Worm (Caenorhabditis elegans) whole organism, L1 larva: ENCODE data around the gene ugt-22.
"Not testable (repeated sequence)": the region's sequence is repeated elsewhere in the genome, so short reads cannot be mapped to it uniquely, and the experiment has no call there.

Source experiments
- C04F5.9 ChIP-seq: sonication (generic microtip); optimal IDR thresholded peaks from 2 replicates; lab custom pipeline; 2016; ENCODE audit warnings: missing genetic modification characterization, missing compliant biosample characterization
- C34B4.2 ChIP-seq: sonication (generic microtip); optimal IDR thresholded peaks from 2 replicates; lab custom pipeline; 2017; ENCODE audit warnings: mild to moderate bottlenecking, missing genetic modification characterization, missing compliant biosample characterization
- F16B12.6 ChIP-seq: fragments of 150-350 bp; optimal IDR thresholded peaks from 2 replicates; lab custom pipeline; 2014; ENCODE audit warnings: missing biosample characterization, missing genetic modification characterization
- alr-1 ChIP-seq: fragments of 200-800 bp; sonication (Bioruptor generic); optimal IDR thresholded peaks from 2 replicates; lab custom pipeline; 2018; ENCODE audit warnings: borderline replicate concordance, mild to moderate bottlenecking, missing genetic modification characterization, missing compliant biosample characterization
- aly-2 ChIP-seq: fragments of 150-350 bp; optimal IDR thresholded peaks from 2 replicates; lab custom pipeline; 2014; ENCODE audit warnings: missing biosample characterization, missing genetic modification characterization
- ceh-90 ChIP-seq: sonication (generic microtip); optimal IDR thresholded peaks from 2 replicates; lab custom pipeline; 2016; ENCODE audit warnings: missing genetic modification characterization, missing compliant biosample characterization
- ces-1 ChIP-seq: fragments of 150-350 bp; optimal IDR thresholded peaks from 2 replicates; lab custom pipeline; 2014; ENCODE audit warnings: missing biosample characterization, missing genetic modification reagents, missing genetic modification characterization
- efl-1 ChIP-seq, 4 experiments: fragments of 150-350 bp; optimal IDR thresholded peaks in 3 of 4; peaks in 1 of 4; 1 replicate in 1 of 4; 2 replicates in 3 of 4; lab custom pipeline; 2014; ENCODE audit warnings: missing biosample characterization in 2 of 4, missing genetic modification characterization in 2 of 4, missing genetic modification reagents in 2 of 4
- elt-2 ChIP-seq: sonication (generic microtip); optimal IDR thresholded peaks from 2 replicates; lab custom pipeline; 2016; ENCODE audit warnings: missing genetic modification characterization, mild to moderate bottlenecking, inconsistent platforms, missing compliant biosample characterization, missing genetic modification reagents
- elt-3 ChIP-seq, 6 experiments: fragments of 150-350 bp in 1 of 6; sonication (generic microtip); optimal IDR thresholded peaks; 2 replicates each; lab custom pipeline; 2017 to 2018; ENCODE audit warnings: missing biosample characterization in 6 of 6, missing genetic modification characterization in 6 of 6, inconsistent platforms in 1 of 6
- ets-5 ChIP-seq: fragments of 200-800 bp; sonication (Bioruptor generic); IDR thresholded peaks from 2 replicates; pipeline ENCODE4 v1.3.6; 2022; ENCODE audit warnings: missing genetic modification characterization, missing compliant biosample characterization
- fkh-10 ChIP-seq: sonication (generic microtip); optimal IDR thresholded peaks from 2 replicates; lab custom pipeline; 2017; ENCODE audit warnings: missing biosample characterization, missing genetic modification reagents, missing genetic modification characterization
- fos-1 ChIP-seq: fragments of 150-350 bp; optimal IDR thresholded peaks from 2 replicates; lab custom pipeline; 2014; ENCODE audit warnings: missing biosample characterization, missing genetic modification characterization
- grh-1 ChIP-seq: fragments of 200-800 bp; sonication (Bioruptor generic); IDR thresholded peaks from 2 replicates; pipeline ENCODE4 v1.3.6; 2022; ENCODE audit warnings: missing genetic modification reagents, missing genetic modification characterization, missing compliant biosample characterization
- hlh-4 ChIP-seq: sonication (generic microtip); optimal IDR thresholded peaks from 2 replicates; lab custom pipeline; 2016; ENCODE audit warnings: mild to moderate bottlenecking, missing genetic modification characterization, missing compliant biosample characterization
- hpl-2 ChIP-seq: fragments of 150-350 bp; optimal IDR thresholded peaks from 2 replicates; lab custom pipeline; 2014; ENCODE audit warnings: missing biosample characterization, missing genetic modification reagents, missing genetic modification characterization
- isw-1 ChIP-seq: fragments of 200-800 bp; sonication (Bioruptor generic); IDR thresholded peaks from 2 replicates; pipeline ENCODE4 v1.3.6; 2022; ENCODE audit warnings: missing genetic modification characterization, missing compliant biosample characterization
- jun-1 ChIP-seq: fragments of 150-350 bp; optimal IDR thresholded peaks from 2 replicates; lab custom pipeline; 2014; ENCODE audit warnings: missing biosample characterization, missing genetic modification reagents, missing genetic modification characterization
- lin-13 ChIP-seq: fragments of 150-350 bp; optimal IDR thresholded peaks from 2 replicates; lab custom pipeline; 2014; ENCODE audit warnings: missing biosample characterization, missing genetic modification reagents, missing genetic modification characterization
- lin-14 ChIP-seq: fragments of 200-800 bp; sonication (Bioruptor generic); optimal IDR thresholded peaks from 2 replicates; lab custom pipeline; 2018; ENCODE audit warnings: mild to moderate bottlenecking, missing genetic modification characterization, moderate library complexity, missing compliant biosample characterization
- lin-15B ChIP-seq: fragments of 150-350 bp; sonication (generic microtip); optimal IDR thresholded peaks from 3 replicates; lab custom pipeline; 2014; ENCODE audit warnings: missing biosample characterization, missing genetic modification characterization
- lin-35 ChIP-seq, 2 experiments: fragments of 150-350 bp; optimal IDR thresholded peaks; 2 replicates each; lab custom pipeline; 2014; ENCODE audit warnings: missing biosample characterization in 2 of 2, missing genetic modification characterization in 2 of 2, missing genetic modification reagents in 2 of 2
- mab-9 ChIP-seq: fragments of 200-800 bp; sonication (Bioruptor generic); IDR thresholded peaks from 2 replicates; pipeline ENCODE4 v1.3.6; 2022; ENCODE audit warnings: missing genetic modification reagents, missing genetic modification characterization, missing compliant biosample characterization
- nhr-71 ChIP-seq: sonication (generic microtip); optimal IDR thresholded peaks from 2 replicates; lab custom pipeline; 2016; ENCODE audit warnings: mild to moderate bottlenecking, missing genetic modification characterization, moderate library complexity, missing compliant biosample characterization
- pax-3 ChIP-seq: fragments of 200-800 bp; sonication (Bioruptor generic); optimal IDR thresholded peaks from 2 replicates; lab custom pipeline; 2018; ENCODE audit warnings: mild to moderate bottlenecking, missing genetic modification characterization, moderate library complexity, missing compliant biosample characterization
- rnt-1 ChIP-seq: sonication (generic microtip); optimal IDR thresholded peaks from 2 replicates; lab custom pipeline; 2016; ENCODE audit warnings: mild to moderate bottlenecking, missing genetic modification characterization, moderate library complexity, missing compliant biosample characterization
- sptf-1 ChIP-seq: fragments of 150-350 bp; optimal IDR thresholded peaks from 2 replicates; lab custom pipeline; 2014; ENCODE audit warnings: missing biosample characterization, missing genetic modification characterization
- sup-37 ChIP-seq: fragments of 200-800 bp; sonication (Bioruptor generic); optimal IDR thresholded peaks from 2 replicates; lab custom pipeline; 2018; ENCODE audit warnings: mild to moderate bottlenecking, missing genetic modification characterization, missing compliant biosample characterization
- tbx-2 ChIP-seq: sonication (generic microtip); optimal IDR thresholded peaks from 2 replicates; lab custom pipeline; 2016; ENCODE audit warnings: missing genetic modification characterization, missing compliant biosample characterization
- unc-130 ChIP-seq: fragments of 150-350 bp; optimal IDR thresholded peaks from 2 replicates; lab custom pipeline; 2017; ENCODE audit warnings: missing biosample characterization, missing genetic modification characterization, inconsistent platforms
- xbp-1 ChIP-seq: sonication (generic microtip); optimal IDR thresholded peaks from 2 replicates; lab custom pipeline; 2016; ENCODE audit warnings: missing genetic modification characterization, missing compliant biosample characterization
- ztf-4 ChIP-seq: fragments of 150-350 bp; optimal IDR thresholded peaks from 2 replicates; lab custom pipeline; 2014; ENCODE audit warnings: missing biosample characterization, missing genetic modification characterization

ugt-22 gene

DNA sequence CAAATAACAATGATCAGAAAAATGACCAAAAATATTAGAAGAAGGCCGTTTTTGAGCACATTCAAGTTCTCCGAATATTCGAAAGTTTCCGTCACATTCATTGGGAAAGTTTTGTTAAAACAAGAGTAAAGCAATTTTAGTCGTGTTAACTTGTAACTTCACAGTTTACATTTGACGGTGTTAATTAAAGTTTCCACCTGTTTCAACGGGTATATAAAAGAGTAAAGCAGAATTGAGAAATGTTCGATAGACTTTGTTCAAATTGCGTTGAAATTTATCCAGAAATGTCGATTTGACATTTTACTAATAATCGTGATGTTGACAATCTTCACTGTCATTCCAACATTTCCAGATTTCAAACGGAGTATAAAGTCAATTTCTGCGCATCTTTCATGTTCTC, 6.8 kb downstream of the ugt-22 start, which contains the start of gene srz-29:
TSS of gene srz-29 (minus strand) at position 101 of the 400 bp plus-strand sequence.
- TF ChIP-seq fkh-10 (GFP tag; lab: Kevin White, UChicago) (no peak), hpl-2 (GFP tag; lab: Kevin White, UChicago) (no peak), unc-130 (no peak), elt-3 (tag; optimal IDR thresholded peaks at IDR 0.05; lab: Kevin White, UChicago) (no peak), lin-35 (GFP tag; optimal IDR thresholded peaks at IDR 0.05; lab: Kevin White, UChicago) (no peak), ztf-4 (tag; lab: Kevin White, UChicago) (no peak), C34B4.2 (tag; lab: Kevin White, UChicago) (no peak), ces-1 (no peak)

DNA sequence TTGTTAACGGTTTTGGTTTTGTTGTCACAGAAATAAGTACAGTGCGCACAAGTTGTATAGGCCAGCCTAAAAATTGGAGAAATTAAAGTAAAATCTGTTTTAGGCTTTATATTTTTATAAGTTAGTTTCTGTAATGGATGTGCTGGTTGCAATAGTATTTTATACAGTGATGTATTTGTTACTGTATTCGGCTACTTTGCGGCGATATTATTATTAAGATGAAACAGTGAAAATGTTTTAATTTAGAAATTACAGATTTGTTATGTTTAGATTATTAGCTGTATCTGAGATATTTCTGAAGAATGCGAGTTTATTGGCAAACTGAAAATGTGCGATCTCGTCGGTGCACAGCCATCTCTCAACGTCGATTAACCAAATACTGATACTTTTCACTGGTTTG, 8.5 kb downstream of the ugt-22 start, which contains the start of gene ule-4:
TSS of gene ule-4 (minus strand) at position 101 of the 400 bp plus-strand sequence.
- TF ChIP-seq unc-130, result no peak
- TF ChIP-seq C04F5.9 (tag; lab: Kevin White, UChicago), result no peak
- no peak for TF ChIP-seq fkh-10 (GFP tag; lab: Kevin White, UChicago)
- no peak for TF ChIP-seq efl-1 (optimal IDR thresholded peaks at IDR 0.05; lab: Kevin White, UChicago)
- no peak for TF ChIP-seq efl-1 (GFP tag; optimal IDR thresholded peaks at IDR 0.05 in 1 of 2; lab: Kevin White, UChicago)
- no peak for TF ChIP-seq xbp-1 (tag; lab: Kevin White, UChicago)
- no peak for TF ChIP-seq grh-1
- no peak for TF ChIP-seq ztf-4 (tag; lab: Kevin White, UChicago)
- no peak for TF ChIP-seq F16B12.6 (tag; lab: Kevin White, UChicago)

DNA sequence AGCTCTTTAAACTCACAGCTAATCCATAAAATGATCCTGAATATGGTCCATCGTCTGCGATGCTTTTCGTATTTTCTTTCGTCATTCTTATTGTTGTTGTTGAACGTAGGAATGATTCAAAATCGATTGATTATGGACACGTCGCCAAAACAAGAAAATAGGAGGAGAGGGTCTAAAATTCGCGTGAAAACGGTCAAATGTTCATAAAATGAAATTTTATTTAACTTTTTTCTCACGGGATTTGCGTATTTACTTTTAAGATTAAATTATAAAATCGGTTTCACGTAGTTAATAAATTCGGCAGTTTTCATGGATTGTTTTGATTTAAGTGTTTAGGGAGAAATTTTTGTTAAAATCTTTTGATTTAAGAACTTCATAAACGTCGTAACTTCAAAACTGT, 10.1 kb downstream of the ugt-22 start, which contains the start of gene C08F11.10:
TSS of gene C08F11.10 (minus strand) at position 101 of the 400 bp plus-strand sequence.
- no peak for TF ChIP-seq lin-15B (tag; lab: Kevin White, UChicago)
- TF ChIP-seq hpl-2 (GFP tag; lab: Kevin White, UChicago), result no peak

DNA sequence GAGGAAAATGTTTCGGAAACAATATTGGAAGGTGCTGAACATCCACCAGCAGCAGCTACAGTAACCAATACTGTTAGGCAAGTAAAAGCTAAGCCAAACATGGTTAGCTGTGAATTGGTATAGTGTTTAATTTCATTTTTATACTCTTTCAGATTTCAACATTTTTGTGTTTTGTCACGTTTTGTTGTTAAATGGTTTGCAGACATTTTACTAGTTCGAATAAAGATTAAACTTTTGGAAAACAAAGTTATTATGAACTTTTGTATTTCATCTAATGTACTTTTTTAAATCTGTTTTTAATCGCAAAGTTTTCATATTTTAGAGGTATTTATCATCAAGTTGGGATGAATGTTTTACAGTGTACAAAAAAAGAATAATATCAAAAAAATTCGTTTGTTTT, 11.2 kb downstream of the ugt-22 start, which contains the start of gene C08F11.17:
TSS of gene C08F11.17 (minus strand) at position 101 of the 400 bp plus-strand sequence.
- no peak for TF ChIP-seq ces-1
- TF ChIP-seq alr-1, result no peak
- TF ChIP-seq lin-13, result no peak
- TF ChIP-seq sptf-1, result no peak
- TF ChIP-seq ets-5 (GFP tag; lab: Robert Waterston, UW), result no peak
- TF ChIP-seq jun-1 (tag; lab: Kevin White, UChicago), result no peak
- TF ChIP-seq ceh-90 (tag; lab: Kevin White, UChicago), result no peak
- no peak for TF ChIP-seq aly-2
- no peak for TF ChIP-seq isw-1 (GFP tag; lab: Robert Waterston, UW)
- no peak for TF ChIP-seq lin-14
- TF ChIP-seq nhr-71 (tag; lab: Kevin White, UChicago), result no peak
- no peak for TF ChIP-seq sup-37 (GFP tag; lab: Kevin White, UChicago)
- TF ChIP-seq hpl-2 (GFP tag; lab: Kevin White, UChicago), result no peak
- no peak for TF ChIP-seq lin-15B (tag; lab: Kevin White, UChicago)
- TF ChIP-seq elt-2, result no peak
- TF ChIP-seq lin-35 (GFP tag; optimal IDR thresholded peaks at IDR 0.05; lab: Kevin White, UChicago), result no peak
- no peak for TF ChIP-seq tbx-2 (tag; lab: Kevin White, UChicago)

DNA sequence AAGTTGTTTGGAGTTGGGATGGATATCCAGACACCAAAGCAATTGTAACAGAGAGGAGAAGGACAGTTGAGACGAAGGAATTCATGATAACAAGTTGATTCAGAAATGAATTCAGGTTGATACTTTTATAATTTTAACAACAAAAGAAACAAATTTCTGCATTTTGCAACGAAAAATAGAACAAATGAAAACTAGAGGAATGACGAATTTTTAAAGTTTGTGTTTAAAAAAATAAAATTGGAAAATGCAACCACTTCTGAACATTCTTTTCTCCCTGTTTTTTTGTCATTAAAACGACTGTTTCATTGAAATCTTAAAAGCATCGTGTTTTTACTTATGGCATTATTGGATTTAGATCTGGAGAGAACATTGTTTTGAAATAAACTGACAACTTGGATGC, 12.4 kb downstream of the ugt-22 start, which contains the start of gene C08F11.12:
TSS of gene C08F11.12 (minus strand) at position 101 of the 400 bp plus-strand sequence.
- TF ChIP-seq fos-1; rnt-1 (tag; lab: Kevin White, UChicago); pax-3 (tag; lab: Kevin White, UChicago): not testable (repeated sequence)
- TF ChIP-seq, all 84 proteins: peak for 0; not testable (repeated sequence) for 84

DNA sequence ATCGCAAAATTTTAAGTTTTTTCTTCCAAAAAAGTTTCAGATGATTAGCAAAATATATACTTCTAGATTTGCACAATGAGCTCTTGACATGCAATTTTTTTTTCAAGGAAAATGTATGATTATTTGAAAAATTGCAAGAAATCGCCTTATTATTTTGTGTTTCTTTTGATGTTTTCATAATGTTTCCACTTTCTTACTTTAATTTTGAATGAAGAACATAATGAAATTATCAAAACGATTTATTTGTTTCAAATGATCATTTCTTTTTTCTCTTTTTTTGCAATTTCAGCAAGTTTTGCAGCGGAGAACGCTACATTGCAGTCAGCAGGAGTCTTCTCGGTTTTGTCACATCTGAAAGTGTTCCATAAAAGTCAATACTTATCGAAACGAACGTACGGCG, 13.0 kb downstream of the ugt-22 start, which contains the start of gene Y45F10C.6:
TSS of gene Y45F10C.6 (plus strand) at position 301 of the 400 bp plus-strand sequence.
- not testable (repeated sequence) for TF ChIP-seq isw-1 (GFP tag; lab: Robert Waterston, UW); mab-9 (GFP tag; lab: Robert Waterston, UW); hlh-4
